Worm (Caenorhabditis elegans): ENCODE measurements around the gene C02F5.5.

- TF ChIP-seq fkh-8 (tag; optimal IDR thresholded peaks at IDR 0.05) (no peak), ztf-11 (tag; optimal IDR thresholded peaks at IDR 0.05) (no peak), C04F5.9 (tag; optimal IDR thresholded peaks at IDR 0.05) (no peak), ceh-82 (tag; optimal IDR thresholded peaks at IDR 0.05) (no peak), lir-3 (tag; optimal IDR thresholded peaks at IDR 0.05; ENCODE audit: poor library complexity) (no peak), lin-13 (GFP tag; optimal IDR thresholded peaks at IDR 0.05) (no peak)
Observed at ce11 chrIII:8242809-8243208, 6.8 kb downstream of the C02F5.5 start, which contains the start of gene C02F5.12.

All from whole organism, L1 larva.